Fruit fly (Drosophila melanogaster): ENCODE results near the gene Lip4.

Lip4 gene

DNA sequence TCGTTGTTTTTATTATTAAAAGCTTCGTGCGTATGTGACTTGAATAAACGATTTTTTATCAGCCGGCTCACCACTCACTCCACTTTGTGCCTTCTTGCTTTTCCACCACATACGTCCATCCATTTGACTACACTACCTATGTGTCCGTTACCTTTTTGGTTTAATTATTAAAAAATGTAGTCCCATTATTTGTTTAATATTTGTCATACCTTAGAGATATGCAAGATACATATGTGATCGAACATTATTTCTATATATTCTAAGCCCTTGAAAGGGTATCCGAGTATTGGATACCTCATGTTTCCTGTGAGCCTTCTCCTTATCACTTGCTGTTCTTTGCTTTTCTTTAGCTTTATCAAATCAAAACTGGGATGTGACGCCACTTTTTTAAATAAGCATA, 8.1 kb upstream of the Lip4 start:
- TF ChIP-seq h (optimal IDR thresholded peaks at IDR 0.05) (no peak), psq (optimal IDR thresholded peaks at IDR 0.05) (no peak), insv (optimal IDR thresholded peaks at IDR 0.05) (no peak), Myc (optimal IDR thresholded peaks at IDR 0.05) (no peak), ttk (optimal IDR thresholded peaks at IDR 0.05) (no peak), Sin3A (optimal IDR thresholded peaks at IDR 0.05) (no peak)

DNA sequence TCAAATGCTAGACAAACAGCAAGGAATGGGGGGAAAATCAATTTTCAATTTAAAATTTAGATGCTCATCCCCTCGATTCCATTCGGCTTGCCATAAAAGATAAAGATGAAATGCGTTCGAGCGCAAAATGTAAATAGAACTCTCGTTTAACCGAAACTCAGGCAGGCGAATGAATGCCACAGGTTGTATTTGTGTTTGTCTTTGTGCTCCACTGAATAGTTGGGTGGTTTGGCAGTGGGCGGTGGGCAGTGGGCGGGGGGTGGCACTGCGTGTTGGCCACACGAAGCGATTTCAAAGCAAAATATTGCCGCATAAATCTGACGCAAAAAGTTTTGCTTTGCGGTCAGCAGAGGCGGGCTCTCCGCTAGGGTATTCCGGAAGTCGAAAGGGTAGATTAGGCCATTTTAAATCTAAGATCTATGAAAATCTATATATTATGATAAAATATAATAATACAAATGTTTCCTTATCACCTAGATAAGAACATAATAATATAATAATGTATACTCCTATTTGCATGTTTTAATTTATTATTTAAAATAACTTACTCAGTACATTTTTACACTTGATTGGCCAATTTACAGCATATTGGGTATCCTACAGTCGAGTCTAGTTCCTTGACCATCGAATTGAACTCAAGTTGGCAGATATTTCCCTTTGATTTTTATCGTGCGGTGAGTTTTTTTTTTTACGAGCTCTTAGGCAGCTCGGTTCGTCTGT, 5.0 kb upstream of the Lip4 start:
- no peak for TF ChIP-seq insv (optimal IDR thresholded peaks at IDR 0.05)
- TF ChIP-seq psq (optimal IDR thresholded peaks at IDR 0.05) = no peak

DNA sequence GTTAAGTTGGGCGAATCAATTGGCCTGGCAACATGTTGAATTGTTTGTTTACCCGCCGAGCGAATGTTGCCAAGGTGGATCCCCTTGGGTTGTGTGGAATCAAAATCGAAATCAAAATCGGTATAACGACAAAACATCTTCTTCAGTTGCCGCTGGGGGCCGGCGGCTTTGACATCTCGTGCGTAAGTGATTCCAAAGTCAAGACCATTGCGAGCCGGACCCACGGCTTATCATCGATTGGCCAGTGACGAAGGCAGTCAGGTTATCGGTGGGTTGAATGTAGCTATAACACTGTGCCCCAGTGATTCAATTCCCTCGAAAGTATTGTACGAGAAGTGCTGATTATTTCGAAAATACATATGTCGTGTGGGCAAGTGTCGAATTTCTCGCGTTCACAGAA, 1.6 kb downstream of the Lip4 start:
- no peak for TF ChIP-seq Sin3A (optimal IDR thresholded peaks at IDR 0.05)

DNA sequence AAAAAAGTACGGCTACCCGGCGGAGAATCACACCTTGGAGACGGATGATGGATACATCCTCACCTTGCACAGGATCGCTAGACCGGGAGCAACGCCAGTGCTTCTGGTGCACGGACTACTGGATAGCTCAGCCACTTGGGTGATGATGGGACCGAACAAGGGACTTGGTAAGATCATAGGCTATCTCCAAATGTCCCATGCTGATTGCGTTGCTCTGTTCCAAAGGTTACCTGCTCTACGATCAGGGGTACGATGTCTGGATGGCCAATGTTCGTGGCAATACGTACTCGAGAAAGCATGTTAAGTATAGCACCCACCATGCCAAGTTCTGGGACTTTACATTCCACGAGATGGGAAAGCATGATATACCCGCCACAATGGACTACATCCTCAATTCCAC, 2.7 kb downstream of the Lip4 start:
- TF ChIP-seq insv (optimal IDR thresholded peaks at IDR 0.05) (no peak), psq (optimal IDR thresholded peaks at IDR 0.05) (no peak), Sin3A (optimal IDR thresholded peaks at IDR 0.05) (no peak), Myc (optimal IDR thresholded peaks at IDR 0.05) (no peak), h (optimal IDR thresholded peaks at IDR 0.05) (no peak), ttk (optimal IDR thresholded peaks at IDR 0.05) (no peak)

DNA sequence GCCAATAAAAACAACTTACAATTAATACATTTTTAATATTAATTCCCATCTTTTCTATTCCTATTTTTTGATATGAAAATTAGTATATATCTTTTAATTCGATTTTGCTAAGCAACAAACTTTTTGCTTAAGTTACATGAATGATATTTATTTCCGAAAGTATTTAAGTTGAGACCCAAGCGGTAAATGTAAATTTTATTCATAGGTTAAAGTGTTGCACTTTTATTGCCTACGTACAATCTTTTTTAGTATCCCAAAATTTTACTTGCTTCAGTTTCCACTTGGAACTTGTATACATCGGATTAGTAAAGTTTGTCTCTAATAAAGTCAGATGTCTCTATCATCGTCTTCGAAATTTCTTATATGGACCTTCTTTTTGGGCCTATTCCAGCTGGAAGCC, 4.1 kb downstream of the Lip4 start, which contains the start of gene CG18301:
CG18301 (plus strand) TSS at position 301 of the 400 bp plus-strand sequence.
- TF ChIP-seq ttk (optimal IDR thresholded peaks at IDR 0.05) = no peak
- no peak for TF ChIP-seq h (optimal IDR thresholded peaks at IDR 0.05)
- no peak for TF ChIP-seq insv (optimal IDR thresholded peaks at IDR 0.05)
- no peak for TF ChIP-seq Myc (optimal IDR thresholded peaks at IDR 0.05)
- no peak for TF ChIP-seq Sin3A (optimal IDR thresholded peaks at IDR 0.05)
- TF ChIP-seq psq (optimal IDR thresholded peaks at IDR 0.05) = no peak

DNA sequence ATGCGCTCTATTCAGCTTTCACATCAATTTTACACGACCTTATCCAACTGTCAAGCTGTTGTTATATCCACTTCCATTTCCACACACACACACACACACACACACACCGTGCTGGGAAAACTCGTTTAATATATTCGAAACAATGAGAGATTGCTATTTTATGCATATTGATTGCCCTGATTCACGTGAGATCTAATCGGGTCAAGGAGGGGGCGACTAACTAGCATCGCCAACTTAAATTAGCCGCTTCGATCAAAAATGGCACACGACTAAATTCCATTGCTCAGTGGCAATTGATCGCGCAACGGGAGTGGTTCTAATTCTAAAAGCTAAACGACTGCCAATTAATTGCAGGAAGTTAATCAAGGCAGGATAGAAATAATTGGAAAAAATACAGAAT, 6.7 kb downstream of the Lip4 start, which contains the start of gene CG18302:
CG18302 (plus strand) TSS at position 301 of the 400 bp plus-strand sequence.
- TF ChIP-seq psq (optimal IDR thresholded peaks at IDR 0.05) = no peak
- no peak for TF ChIP-seq ttk (optimal IDR thresholded peaks at IDR 0.05)
- no peak for TF ChIP-seq Sin3A (optimal IDR thresholded peaks at IDR 0.05)
- TF ChIP-seq insv (optimal IDR thresholded peaks at IDR 0.05) = no peak
- TF ChIP-seq h (optimal IDR thresholded peaks at IDR 0.05) = no peak
- no peak for TF ChIP-seq Myc (optimal IDR thresholded peaks at IDR 0.05)

DNA sequence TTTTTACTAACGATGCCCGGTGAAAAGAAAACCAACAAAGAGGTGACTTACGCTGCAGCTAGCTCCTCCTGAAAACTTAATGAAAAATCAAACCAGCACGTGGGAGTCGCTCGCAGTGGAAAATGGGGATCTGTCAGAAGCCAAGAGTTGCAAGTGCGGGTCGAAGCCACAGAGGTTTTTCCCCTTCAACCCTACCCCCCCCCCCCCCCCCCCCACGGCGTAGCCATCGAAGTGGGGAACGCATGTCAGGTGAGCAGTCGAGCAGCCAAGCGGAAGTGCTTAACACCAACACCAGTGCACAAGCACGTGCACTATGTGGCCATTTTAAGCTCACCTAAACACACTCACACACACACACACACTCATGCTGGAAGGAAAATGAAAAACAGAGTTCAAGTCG, 12.0 kb downstream of the Lip4 start:
- TF ChIP-seq insv (optimal IDR thresholded peaks at IDR 0.05) (no peak), ttk (optimal IDR thresholded peaks at IDR 0.05) (no peak), Myc (optimal IDR thresholded peaks at IDR 0.05) (no peak), psq (optimal IDR thresholded peaks at IDR 0.05) (no peak), Sin3A (optimal IDR thresholded peaks at IDR 0.05) (no peak), h (optimal IDR thresholded peaks at IDR 0.05) (no peak)

DNA sequence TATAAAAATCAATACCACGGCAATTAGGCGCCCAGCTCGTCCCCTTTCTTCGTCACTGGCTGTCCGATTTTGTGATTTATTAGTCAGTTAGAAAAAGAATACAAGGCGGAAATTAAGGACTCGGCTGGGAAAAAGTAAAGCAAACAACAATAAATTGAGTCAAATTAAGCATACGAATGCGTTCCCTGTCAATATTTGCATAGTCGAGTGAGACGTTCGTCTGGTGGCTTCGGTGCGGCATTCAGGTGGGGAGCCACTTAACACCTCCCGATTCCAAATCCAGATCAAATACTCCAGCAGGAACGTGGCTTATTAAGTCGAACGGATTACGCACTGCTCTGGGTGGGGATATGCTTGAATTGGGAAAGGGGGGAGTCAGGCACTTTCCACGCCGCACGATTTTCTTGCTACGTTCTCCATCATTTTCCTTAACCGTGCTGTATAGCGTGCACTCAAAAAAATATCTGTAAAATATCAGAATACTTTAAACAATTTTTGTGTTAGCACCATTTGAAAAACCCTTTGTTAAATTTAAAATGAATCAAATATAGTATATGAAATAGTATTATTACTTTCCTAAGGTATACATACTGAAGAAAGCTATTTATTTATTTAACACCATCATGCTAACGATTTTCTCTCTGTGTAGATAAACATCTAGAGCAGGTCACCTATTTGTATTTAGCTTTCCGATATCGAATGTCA, 15.8 kb downstream of the Lip4 start:
- TF ChIP-seq Myc (optimal IDR thresholded peaks at IDR 0.05) = no peak
- no peak for TF ChIP-seq Sin3A (optimal IDR thresholded peaks at IDR 0.05)
- no peak for TF ChIP-seq h (optimal IDR thresholded peaks at IDR 0.05)
- no peak for TF ChIP-seq insv (optimal IDR thresholded peaks at IDR 0.05)
- no peak for TF ChIP-seq ttk (optimal IDR thresholded peaks at IDR 0.05)
- no peak for TF ChIP-seq psq (optimal IDR thresholded peaks at IDR 0.05)

DNA sequence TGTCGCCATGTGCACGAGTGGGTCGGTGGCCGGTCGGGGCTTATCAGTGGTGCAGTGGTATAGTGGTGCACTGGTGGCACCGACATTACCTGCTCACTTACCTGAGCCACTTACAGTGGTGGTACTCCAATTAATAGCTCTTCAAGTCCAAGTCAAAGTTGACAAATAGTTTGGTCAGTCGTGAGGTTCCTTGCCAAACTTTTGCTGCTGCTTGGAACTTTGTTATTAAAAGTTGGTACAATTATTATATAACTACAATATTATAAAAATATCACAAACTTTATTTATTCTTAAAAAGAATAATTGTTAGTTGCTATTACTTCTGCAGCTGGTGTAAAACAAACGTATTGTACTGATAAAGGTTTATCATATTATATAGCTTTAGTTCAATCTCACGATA, 16.6 kb downstream of the Lip4 start:
- no peak for TF ChIP-seq ttk (optimal IDR thresholded peaks at IDR 0.05)
- no peak for TF ChIP-seq insv (optimal IDR thresholded peaks at IDR 0.05)
- TF ChIP-seq Myc (optimal IDR thresholded peaks at IDR 0.05) = no peak
- no peak for TF ChIP-seq psq (optimal IDR thresholded peaks at IDR 0.05)
- no peak for TF ChIP-seq h (optimal IDR thresholded peaks at IDR 0.05)
- TF ChIP-seq Sin3A (optimal IDR thresholded peaks at IDR 0.05) = no peak

DNA sequence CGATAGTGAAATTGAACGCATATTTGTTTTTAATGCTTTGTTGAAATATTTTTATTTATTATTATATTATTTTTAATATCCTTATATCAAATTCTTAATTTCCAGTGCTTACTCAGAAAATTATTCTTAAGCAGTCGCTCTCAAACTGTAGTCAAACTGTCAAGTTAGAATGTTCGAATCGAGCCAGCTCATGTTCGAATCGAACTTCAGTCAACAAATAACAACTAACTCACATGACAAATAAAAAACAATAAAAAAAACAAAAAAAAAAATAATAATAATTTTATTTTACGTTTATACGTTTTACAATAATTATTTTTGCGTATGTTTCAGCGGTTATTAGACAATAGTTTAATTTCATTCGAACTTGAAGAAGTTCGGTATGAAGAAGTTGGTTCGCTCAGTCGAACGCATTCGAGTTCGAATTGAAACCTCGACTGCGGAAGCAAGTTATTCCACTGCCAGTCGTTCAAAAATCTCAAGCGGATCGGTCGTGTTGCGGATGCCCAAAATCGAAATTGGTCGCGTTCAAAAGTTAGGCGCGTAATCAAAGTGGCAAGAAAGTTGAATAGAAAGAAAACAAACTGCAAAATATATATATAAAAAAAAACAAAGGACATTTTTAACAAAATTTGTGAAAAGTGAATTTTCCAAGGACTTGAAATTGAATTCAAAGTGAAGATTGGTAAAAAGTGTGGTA, 17.2 kb downstream of the Lip4 start, which contains the start of gene Trim9:
Trim9 (plus strand) TSS at position 463 of the 700 bp plus-strand sequence.
- TF ChIP-seq ttk (optimal IDR thresholded peaks at IDR 0.05) (no peak), h (optimal IDR thresholded peaks at IDR 0.05) (no peak)

DNA sequence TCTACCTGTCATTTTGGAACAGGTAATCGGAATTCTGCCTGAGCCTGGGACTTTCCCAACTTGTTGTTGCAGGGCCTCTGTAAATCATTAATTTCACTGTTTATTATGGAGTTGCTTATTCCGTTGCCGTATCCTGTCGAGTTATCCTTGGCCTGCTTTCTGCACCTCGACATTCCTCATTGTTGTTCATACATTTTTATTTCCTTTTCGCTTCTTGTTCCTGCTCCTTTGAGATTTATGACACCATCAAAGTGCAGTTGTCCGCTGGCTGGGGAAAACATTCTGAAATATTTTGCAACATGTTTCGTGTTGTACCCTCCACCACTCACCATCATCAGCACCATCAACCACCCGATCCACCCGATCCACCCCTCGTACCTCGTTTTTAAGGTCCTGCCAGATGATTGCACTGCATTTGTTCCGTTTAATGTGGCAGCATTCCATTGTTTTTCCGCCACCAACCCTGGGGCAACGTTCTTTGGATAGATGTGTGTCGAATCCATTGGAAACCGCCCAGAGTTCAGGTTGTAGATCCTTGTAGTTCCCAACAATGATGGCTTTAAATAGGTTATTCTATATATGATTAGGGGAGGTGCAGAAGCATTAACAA, 21.5 kb downstream of the Lip4 start:
- TF ChIP-seq h (optimal IDR thresholded peaks at IDR 0.05) (no peak), psq (optimal IDR thresholded peaks at IDR 0.05) (no peak), Sin3A (optimal IDR thresholded peaks at IDR 0.05) (no peak), insv (optimal IDR thresholded peaks at IDR 0.05) (no peak), Myc (optimal IDR thresholded peaks at IDR 0.05) (no peak)

DNA sequence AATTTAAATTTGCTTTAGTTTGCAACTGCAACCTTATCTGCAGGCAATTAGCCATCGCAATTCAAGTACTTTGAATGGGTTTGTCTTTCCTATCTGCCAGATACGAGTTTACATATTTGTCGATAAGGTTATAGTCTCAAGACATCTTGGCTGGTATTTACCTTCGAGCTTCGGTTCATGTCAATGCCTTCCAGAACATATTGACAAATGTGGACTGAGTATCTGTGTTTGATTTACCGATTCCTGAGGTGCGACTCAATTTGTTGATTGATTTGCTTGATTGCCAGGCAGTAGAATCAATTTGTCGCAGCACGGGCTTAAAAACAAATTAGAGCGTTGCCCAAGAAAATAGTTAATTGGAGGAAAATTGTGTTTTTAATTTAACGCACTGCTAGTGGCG, 25.4 kb downstream of the Lip4 start:
- no peak for TF ChIP-seq Sin3A (optimal IDR thresholded peaks at IDR 0.05)
- TF ChIP-seq ttk (optimal IDR thresholded peaks at IDR 0.05) = no peak
- TF ChIP-seq h (optimal IDR thresholded peaks at IDR 0.05) = no peak
- TF ChIP-seq insv (optimal IDR thresholded peaks at IDR 0.05) = no peak
